Worm (Caenorhabditis elegans) whole organism, midembryonic: ENCODE data around the gene Y39B6A.41.

Source experiments
- cog-1 ChIP-seq: sonication (generic microtip); optimal IDR thresholded peaks from 2 replicates; lab custom pipeline; 2016; ENCODE audit warnings: missing genetic modification characterization, missing compliant biosample characterization
- flt-1 ChIP-seq: fragments of 200-800 bp; sonication (Bioruptor generic); IDR thresholded peaks from 2 replicates; pipeline ENCODE4 v1.3.6; 2022; ENCODE audit warnings: missing genetic modification characterization, missing compliant biosample characterization
- klf-2 ChIP-seq: fragments of 200-800 bp; sonication (Bioruptor generic); conservative IDR thresholded peaks from 2 replicates; pipeline ENCODE4 v1.3.6; 2022; ENCODE audit warnings: missing genetic modification reagents, missing genetic modification characterization, missing compliant biosample characterization
- med-1 ChIP-seq: sonication (generic microtip); optimal IDR thresholded peaks from 2 replicates; lab custom pipeline; 2017; ENCODE audit warnings: missing genetic modification characterization, mild to moderate bottlenecking, missing compliant biosample characterization, antibody characterized with exemption, missing genetic modification reagents; ENCODE audit not compliant: insufficient read depth
- tab-1 ChIP-seq: fragments of 200-800 bp; sonication (Bioruptor generic); IDR thresholded peaks from 2 replicates; pipeline ENCODE4 v1.3.6; 2022; ENCODE audit warnings: missing genetic modification characterization, missing compliant biosample characterization
- ztf-23 ChIP-seq: fragments of 200-800 bp; sonication (Bioruptor generic); IDR thresholded peaks from 2 replicates; pipeline ENCODE4 v1.3.6; 2022; ENCODE audit warnings: missing genetic modification reagents, missing genetic modification characterization, missing compliant biosample characterization

- TF ChIP-seq med-1 (GFP tag; lab: Kevin White, UChicago) = no peak
- no peak for TF ChIP-seq flt-1
- no peak for TF ChIP-seq ztf-23 (GFP tag; lab: Robert Waterston, UW)
- TF ChIP-seq cog-1 (tag; lab: Kevin White, UChicago) = no peak
- no peak for TF ChIP-seq klf-2
- no peak for TF ChIP-seq tab-1 (GFP tag; lab: Robert Waterston, UW)
Observed at ce11 chrV:18931279-18931678, 46.5 kb downstream of the Y39B6A.41 start, which contains the start of gene ptr-22.
